Worm (Caenorhabditis elegans) whole organism, L2 larva: ENCODE results near the gene math-3.

ENCODE experiments used
- lin-13 ChIP-seq: fragments of 150-350 bp; optimal IDR thresholded peaks from 2 replicates; lab custom pipeline; 2014; ENCODE audit warnings: missing biosample characterization, missing genetic modification reagents, missing genetic modification characterization
- nhr-237 ChIP-seq: fragments of 150-350 bp; optimal IDR thresholded peaks from 2 replicates; lab custom pipeline; 2014; ENCODE audit warnings: missing biosample characterization, missing genetic modification characterization
- ztf-11 ChIP-seq: sonication (generic microtip); optimal IDR thresholded peaks from 2 replicates; lab custom pipeline; 2017; ENCODE audit warnings: missing biosample characterization, missing genetic modification characterization
- ztf-4 ChIP-seq: fragments of 150-350 bp; optimal IDR thresholded peaks from 2 replicates; lab custom pipeline; 2014; ENCODE audit warnings: missing biosample characterization, missing genetic modification characterization

- TF ChIP-seq lin-13 (no peak), nhr-237 (no peak), ztf-4 (tag; lab: Kevin White, UChicago) (no peak), ztf-11 (tag; lab: Kevin White, UChicago) (no peak)
These were observed 14.9 kb upstream of the math-3 start, which contains the start of gene F36H5.10 for ce11 chrII:1757033-1757432.
